Fruit fly (Drosophila melanogaster) whole organism, embryonic: ENCODE results near the gene Bicra.

ENCODE experiments used
- Abd-B ChIP-seq: fragments of 200-800 bp; sonication (Bioruptor generic); optimal IDR thresholded peaks from 2 replicates; lab custom pipeline; 2018; ENCODE audit warnings: missing biosample characterization, mild to moderate bottlenecking, missing genetic modification characterization, moderate library complexity
- Aef1 ChIP-seq: fragments of 200-800 bp; sonication (Bioruptor generic); IDR thresholded peaks from 3 replicates; pipeline ENCODE4 v1.3.6; 2022; ENCODE audit warnings: missing biosample characterization, missing genetic modification characterization
- Awh ChIP-seq: fragments of 200-800 bp; sonication (Bioruptor generic); IDR thresholded peaks from 2 replicates; pipeline ENCODE4, ENCODE4 v1.3.6; 2022; ENCODE audit warnings: missing biosample characterization, missing genetic modification characterization
- Blimp-1 ChIP-seq: fragments of 200-800 bp; sonication (Bioruptor generic); optimal IDR thresholded peaks from 3 replicates; lab custom pipeline; 2018; ENCODE audit warnings: missing biosample characterization, missing genetic modification characterization, mild to moderate bottlenecking, moderate library complexity, missing genetic modification reagents
- CG10462 ChIP-seq: fragments of 200-800 bp; sonication (Bioruptor generic); optimal IDR thresholded peaks from 2 replicates; lab custom pipeline; 2016; ENCODE audit warnings: missing biosample characterization, missing genetic modification characterization
- CG15696 ChIP-seq: fragments of 200-800 bp; sonication (Bioruptor generic); optimal IDR thresholded peaks from 2 replicates; lab custom pipeline; 2019; ENCODE audit warnings: missing biosample characterization, mild to moderate bottlenecking, missing genetic modification characterization, moderate library complexity
- CG1602 ChIP-seq: fragments of 200-800 bp; sonication (Bioruptor generic); optimal IDR thresholded peaks from 3 replicates; lab custom pipeline; 2016; ENCODE audit warnings: missing biosample characterization, missing genetic modification characterization
- CG16779 ChIP-seq: fragments of 200-800 bp; sonication (Bioruptor generic); IDR thresholded peaks from 2 replicates; pipeline ENCODE4 v1.3.6; 2022; ENCODE audit warnings: missing biosample characterization, missing genetic modification characterization
- CG17186 ChIP-seq: fragments of 200-800 bp; sonication (Bioruptor generic); optimal IDR thresholded peaks from 3 replicates; lab custom pipeline; 2017; ENCODE audit warnings: missing biosample characterization, missing genetic modification reagents, missing genetic modification characterization
- CG17802 ChIP-seq: fragments of 200-800 bp; sonication (Bioruptor generic); optimal IDR thresholded peaks from 2 replicates; lab custom pipeline; 2018; ENCODE audit warnings: missing biosample characterization, mild to moderate bottlenecking, missing genetic modification characterization, moderate library complexity
- CG18619 ChIP-seq: fragments of 200-800 bp; sonication (Bioruptor generic); optimal IDR thresholded peaks from 3 replicates; lab custom pipeline; 2017; ENCODE audit warnings: missing biosample characterization, mild to moderate bottlenecking, missing genetic modification characterization
- CG2712 ChIP-seq: fragments of 200-800 bp; optimal IDR thresholded peaks from 3 replicates; lab custom pipeline; 2019; ENCODE audit warnings: missing biosample characterization, mild to moderate bottlenecking, missing genetic modification characterization, moderate library complexity
- CG2875 ChIP-seq: fragments of 200-800 bp; sonication (Bioruptor generic); optimal IDR thresholded peaks from 2 replicates; lab custom pipeline; 2017; ENCODE audit warnings: missing biosample characterization, mild to moderate bottlenecking, missing genetic modification characterization, missing genetic modification reagents
- CG30431 ChIP-seq: fragments of 200-800 bp; sonication (Bioruptor generic); optimal IDR thresholded peaks from 2 replicates; lab custom pipeline; 2017; ENCODE audit warnings: missing biosample characterization, missing genetic modification characterization
- CG32532 ChIP-seq: fragments of 200-800 bp; sonication (Bioruptor generic); IDR thresholded peaks from 2 replicates; pipeline ENCODE4 v1.3.6; 2022; ENCODE audit warnings: missing biosample characterization, missing genetic modification characterization
- CG3407 ChIP-seq: fragments of 200-800 bp; sonication (Bioruptor generic); optimal IDR thresholded peaks from 2 replicates; lab custom pipeline; 2018; ENCODE audit warnings: missing biosample characterization, mild to moderate bottlenecking, missing genetic modification characterization
- CG34224 ChIP-seq: fragments of 200-800 bp; sonication (Bioruptor generic); IDR thresholded peaks from 3 replicates; pipeline ENCODE4 v1.3.6; 2022; ENCODE audit warnings: missing biosample characterization, missing genetic modification characterization; ENCODE audit not compliant: partially characterized antibody
- CG3995 ChIP-seq: fragments of 200-800 bp; sonication (Bioruptor generic); optimal IDR thresholded peaks from 3 replicates; lab custom pipeline; 2016; ENCODE audit warnings: missing biosample characterization, missing genetic modification characterization
- CG9727 ChIP-seq: fragments of 200-800 bp; sonication (Bioruptor generic); optimal IDR thresholded peaks from 3 replicates; lab custom pipeline; 2017; ENCODE audit warnings: missing biosample characterization, mild to moderate bottlenecking, missing genetic modification characterization
- Deaf1 ChIP-seq: fragments of 200-800 bp; optimal IDR thresholded peaks from 3 replicates; lab custom pipeline; 2019; ENCODE audit warnings: missing biosample characterization, mild to moderate bottlenecking, missing genetic modification characterization, moderate library complexity
- Dll ChIP-seq: fragments of 200-800 bp; sonication (Bioruptor generic); IDR thresholded peaks from 4 replicates; pipeline ENCODE4 v1.3.6; 2022; ENCODE audit warnings: missing biosample characterization, missing genetic modification characterization; ENCODE audit not compliant: partially characterized antibody
- Dp ChIP-seq: fragments of 200-800 bp; sonication (Bioruptor generic); optimal IDR thresholded peaks from 2 replicates; lab custom pipeline; 2018; ENCODE audit warnings: missing biosample characterization, mild to moderate bottlenecking, missing genetic modification characterization, moderate library complexity
- Dref ChIP-seq: fragments of 200-800 bp; sonication (Bioruptor generic); IDR thresholded peaks from 2 replicates; pipeline ENCODE4 v1.3.6; 2022; ENCODE audit warnings: missing biosample characterization, missing genetic modification characterization
- Fer3 ChIP-seq: fragments of 200-800 bp; sonication (Bioruptor generic); optimal IDR thresholded peaks from 2 replicates; lab custom pipeline; 2018; ENCODE audit warnings: missing biosample characterization, mild to moderate bottlenecking, missing genetic modification characterization, moderate library complexity
- Hsf ChIP-seq: fragments of 200-800 bp; sonication (Bioruptor generic); optimal IDR thresholded peaks from 3 replicates; lab custom pipeline; 2016; ENCODE audit warnings: missing biosample characterization, missing genetic modification characterization
- Jarid2 ChIP-seq: fragments of 200-800 bp; sonication (Bioruptor generic); optimal IDR thresholded peaks from 3 replicates; lab custom pipeline; 2017; ENCODE audit warnings: mild to moderate bottlenecking, missing biosample characterization, missing genetic modification reagents, missing genetic modification characterization
- MBD-R2 ChIP-seq: fragments of 200-800 bp; sonication (Bioruptor generic); IDR thresholded peaks from 2 replicates; pipeline ENCODE4 v1.3.6; 2022; ENCODE audit warnings: missing biosample characterization, missing genetic modification characterization
- MESR4 ChIP-seq: fragments of 200-800 bp; sonication (Bioruptor generic); optimal IDR thresholded peaks from 2 replicates; lab custom pipeline; 2018; ENCODE audit warnings: missing biosample characterization, mild to moderate bottlenecking, missing genetic modification characterization, moderate library complexity
- Mad ChIP-seq: fragments of 200-800 bp; sonication (Bioruptor generic); optimal IDR thresholded peaks from 2 replicates; lab custom pipeline; 2016; ENCODE audit warnings: missing biosample characterization, missing genetic modification characterization
- NC2α ChIP-seq: fragments of 200-800 bp; sonication (Bioruptor generic); optimal IDR thresholded peaks from 2 replicates; lab custom pipeline; 2016; ENCODE audit warnings: missing biosample characterization, missing genetic modification characterization
- Nf-YA ChIP-seq: fragments of 200-800 bp; sonication (Bioruptor generic); IDR thresholded peaks from 2 replicates; pipeline ENCODE4 v1.3.6; 2022; ENCODE audit warnings: missing biosample characterization, missing genetic modification characterization
- Nf-YB ChIP-seq: fragments of 200-800 bp; sonication (Bioruptor generic); optimal IDR thresholded peaks from 3 replicates; lab custom pipeline; 2019; ENCODE audit warnings: missing biosample characterization, mild to moderate bottlenecking, missing genetic modification characterization, moderate library complexity
- NfI ChIP-seq: fragments of 200-800 bp; sonication (Bioruptor generic); optimal IDR thresholded peaks from 3 replicates; lab custom pipeline; 2018; ENCODE audit warnings: missing biosample characterization, mild to moderate bottlenecking, missing genetic modification characterization, moderate library complexity
- Ptx1 ChIP-seq: fragments of 200-800 bp; sonication (Bioruptor generic); IDR thresholded peaks from 2 replicates; pipeline ENCODE4 v1.3.6; 2022; ENCODE audit warnings: missing biosample characterization, missing genetic modification characterization
- Sin3A ChIP-seq: fragments of >200 bp; optimal IDR thresholded peaks from 2 replicates; lab custom pipeline; 2018
- bab2 ChIP-seq: fragments of 200-800 bp; sonication (Bioruptor generic); optimal IDR thresholded peaks from 2 replicates; lab custom pipeline; 2016; ENCODE audit warnings: missing biosample characterization, missing genetic modification characterization
- eve ChIP-seq, 2 experiments: fragments of >200 bp; optimal IDR thresholded peaks; 2 replicates each; lab custom pipeline; 2017; ENCODE audit warnings: missing biosample characterization in 2 of 2, missing genetic modification characterization in 2 of 2
- fd102C ChIP-seq: fragments of 200-800 bp; sonication (Bioruptor generic); optimal IDR thresholded peaks from 2 replicates; lab custom pipeline; 2018; ENCODE audit warnings: missing biosample characterization, mild to moderate bottlenecking, missing genetic modification characterization, moderate library complexity
- fd64A ChIP-seq: fragments of 200-800 bp; sonication (Bioruptor generic); optimal IDR thresholded peaks from 3 replicates; lab custom pipeline; 2018; ENCODE audit warnings: missing biosample characterization, mild to moderate bottlenecking, missing genetic modification characterization
- gce ChIP-seq: fragments of 200-800 bp; sonication (Bioruptor generic); IDR thresholded peaks from 3 replicates; pipeline ENCODE4 v1.3.6; 2022; ENCODE audit warnings: missing biosample characterization, missing genetic modification characterization
- gcm ChIP-seq: fragments of 200-800 bp; sonication (Bioruptor generic); optimal IDR thresholded peaks from 2 replicates; lab custom pipeline; 2019; ENCODE audit warnings: missing biosample characterization, mild to moderate bottlenecking, missing genetic modification characterization, moderate library complexity
- jigr1 ChIP-seq: fragments of 200-800 bp; sonication (Bioruptor generic); IDR thresholded peaks from 3 replicates; pipeline ENCODE4 v1.3.6; 2022; ENCODE audit warnings: missing biosample characterization, missing genetic modification characterization
- ken ChIP-seq: fragments of 200-800 bp; sonication (Bioruptor generic); IDR thresholded peaks from 3 replicates; pipeline ENCODE4 v1.3.6; 2022; ENCODE audit warnings: missing biosample characterization, missing genetic modification characterization
- klu ChIP-seq: fragments of 200-800 bp; sonication (Bioruptor generic); IDR thresholded peaks from 2 replicates; pipeline ENCODE4 v1.3.6; 2022; ENCODE audit warnings: missing biosample characterization, missing genetic modification characterization
- maf-S ChIP-seq: fragments of 200-800 bp; sonication (Bioruptor generic); optimal IDR thresholded peaks from 2 replicates; lab custom pipeline; 2016; ENCODE audit warnings: missing biosample characterization, missing genetic modification characterization
- peb ChIP-seq: fragments of 200-800 bp; sonication (Bioruptor generic); IDR thresholded peaks from 2 replicates; pipeline ENCODE4 v1.3.6; 2022; ENCODE audit warnings: missing biosample characterization, missing genetic modification characterization
- psq ChIP-seq: fragments of 200-800 bp; sonication (Bioruptor generic); optimal IDR thresholded peaks from 2 replicates; lab custom pipeline; 2017; ENCODE audit warnings: missing biosample characterization, missing genetic modification characterization
- repo ChIP-seq: fragments of 200-800 bp; sonication (Bioruptor generic); optimal IDR thresholded peaks from 2 replicates; lab custom pipeline; 2016; ENCODE audit warnings: missing biosample characterization, missing genetic modification characterization
- sisA ChIP-seq: fragments of 200-800 bp; sonication (Bioruptor generic); IDR thresholded peaks from 2 replicates; pipeline ENCODE4 v1.3.6; 2022; ENCODE audit warnings: missing biosample characterization, missing genetic modification characterization
- ssp ChIP-seq: fragments of 200-800 bp; sonication (Bioruptor generic); IDR thresholded peaks from 2 replicates; pipeline ENCODE4 v1.3.6; 2022; ENCODE audit warnings: missing biosample characterization, missing genetic modification characterization
- tgo ChIP-seq: fragments of 200-800 bp; sonication (Bioruptor generic); IDR thresholded peaks from 3 replicates; pipeline ENCODE4 v1.3.6; 2022; ENCODE audit warnings: missing biosample characterization, missing genetic modification characterization

Bicra gene

dm6 chr3R:29063207-29063920, 524 bp downstream of the Bicra start (continued):
- TF ChIP-seq Aef1 (no peak), CG2875 (GFP tag; lab: Kevin White, UChicago) (peak; percentile 31), CG34224 (GFP tag; lab: Robert Waterston, UW) (no peak), Sin3A (lab: Kevin White, UChicago) (peak; percentile 40), NC2α (GFP tag; lab: Kevin White, UChicago) (no peak), repo (GFP tag; lab: Kevin White, UChicago) (no peak), CG1602 (peak; percentile 39), CG9727 (peak; percentile 83), CG17802 (tag; lab: Kevin White, UChicago) (no peak), gcm (GFP tag; lab: Kevin White, UChicago) (peak; percentile 10), NfI (peak; percentile 78), psq (GFP tag; lab: Kevin White, UChicago) (peak; percentile 3), Ptx1 (GFP tag; lab: Robert Waterston, UW) (no peak), jigr1 (no peak), sisA (GFP tag; lab: Robert Waterston, UW) (no peak), ken (GFP tag; lab: Robert Waterston, UW) (no peak), Dll (GFP tag; lab: Robert Waterston, UW) (no peak), CG18619 (GFP tag; lab: Kevin White, UChicago) (peak; percentile 77), maf-S (GFP tag; lab: Kevin White, UChicago) (peak; percentile 57), CG32532 (GFP tag; lab: Robert Waterston, UW) (no peak), tgo (GFP tag; lab: Robert Waterston, UW) (no peak), Nf-YA (GFP tag; lab: Robert Waterston, UW) (no peak), fd102C (GFP tag; lab: Kevin White, UChicago) (no peak), Deaf1 (tag; lab: Kevin White, UChicago) (peak; percentile 33), Awh (GFP tag; lab: Robert Waterston, UW) (no peak), Nf-YB (peak; percentile 27), gce (GFP tag; lab: Robert Waterston, UW) (no peak), klu (GFP tag; lab: Robert Waterston, UW) (no peak), peb (no peak), Jarid2 (GFP tag; lab: Kevin White, UChicago) (no peak), bab2 (GFP tag; lab: Kevin White, UChicago) (peak; percentile 52), Dp (GFP tag; lab: Kevin White, UChicago) (peak; percentile 18), CG16779 (no peak), MESR4 (GFP tag; lab: Kevin White, UChicago) (peak; percentile 77), Fer3 (peak; percentile 79), CG17186 (GFP tag; lab: Kevin White, UChicago) (peak; percentile 3), CG2712 (peak; percentile 82), CG15696 (tag; lab: Kevin White, UChicago) (peak; percentile 77), Hsf (GFP tag; lab: Kevin White, UChicago) (peak; percentile 50), MBD-R2 (no peak), Dref (no peak), Blimp-1 (GFP tag; lab: Kevin White, UChicago) (peak; percentile 69), ssp (GFP tag; lab: Robert Waterston, UW) (no peak), CG10462 (GFP tag; lab: Kevin White, UChicago) (peak; percentile 15), CG3995 (GFP tag; lab: Kevin White, UChicago) (no peak), CG3407 (peak; percentile 48), eve (GFP tag; optimal IDR thresholded peaks at IDR 0.05; lab: Kevin White, UChicago) (no peak), fd64A (GFP tag; lab: Kevin White, UChicago) (no peak), Mad (peak; percentile 15), Abd-B (GFP tag; lab: Kevin White, UChicago) (peak; percentile 73), CG30431 (GFP tag; lab: Kevin White, UChicago) (peak; percentile 13)
